Fruit fly (Drosophila melanogaster) whole organism, embryonic: ENCODE data around the gene CG43321.

Experiments used
- Antp ChIP-seq: fragments of 200-800 bp; sonication (Bioruptor generic); optimal IDR thresholded peaks from 3 replicates; lab custom pipeline; 2016; ENCODE audit warnings: missing biosample characterization, missing genetic modification characterization
- Atf6 ChIP-seq: fragments of 200-800 bp; sonication (Bioruptor generic); IDR thresholded peaks from 2 replicates; pipeline ENCODE4 v1.3.6; 2022; ENCODE audit warnings: missing biosample characterization, missing genetic modification characterization
- Bgb ChIP-seq: fragments of 200-800 bp; sonication (Bioruptor generic); IDR thresholded peaks from 2 replicates; pipeline ENCODE4 v1.3.6; 2022; ENCODE audit warnings: missing biosample characterization, missing genetic modification characterization; ENCODE audit not compliant: partially characterized antibody
- CG10462 ChIP-seq: fragments of 200-800 bp; sonication (Bioruptor generic); optimal IDR thresholded peaks from 2 replicates; lab custom pipeline; 2016; ENCODE audit warnings: missing biosample characterization, missing genetic modification characterization
- CG10565 ChIP-seq: fragments of 200-800 bp; sonication (Bioruptor generic); optimal IDR thresholded peaks from 3 replicates; lab custom pipeline; 2016; ENCODE audit warnings: missing biosample characterization, mild to moderate bottlenecking, missing genetic modification characterization
- CG10654 ChIP-seq: fragments of 200-800 bp; sonication (Bioruptor generic); optimal IDR thresholded peaks from 2 replicates; lab custom pipeline; 2016; ENCODE audit warnings: missing biosample characterization, missing genetic modification characterization
- CG11247 ChIP-seq: fragments of 200-800 bp; sonication (Bioruptor generic); IDR thresholded peaks from 2 replicates; pipeline ENCODE4 v1.3.6; 2022; ENCODE audit warnings: missing biosample characterization, missing genetic modification characterization
- CG11456 ChIP-seq: fragments of 200-800 bp; sonication (Bioruptor generic); IDR thresholded peaks from 3 replicates; pipeline ENCODE4 v1.3.6; 2022; ENCODE audit warnings: missing biosample characterization, missing genetic modification characterization
- CG11504 ChIP-seq: fragments of 200-800 bp; sonication (Bioruptor generic); optimal IDR thresholded peaks from 3 replicates; lab custom pipeline; 2019; ENCODE audit warnings: missing biosample characterization, mild to moderate bottlenecking, missing genetic modification characterization, moderate library complexity
- CG12104 ChIP-seq: fragments of 200-800 bp; sonication (Bioruptor generic); optimal IDR thresholded peaks from 3 replicates; lab custom pipeline; 2016; ENCODE audit warnings: missing biosample characterization, missing genetic modification characterization
- CG12769 ChIP-seq: fragments of 200-800 bp; sonication (Bioruptor generic); optimal IDR thresholded peaks from 2 replicates; lab custom pipeline; 2019; ENCODE audit warnings: missing biosample characterization, mild to moderate bottlenecking, missing genetic modification characterization, moderate library complexity
- CG15073 ChIP-seq: fragments of 200-800 bp; sonication (Bioruptor generic); optimal IDR thresholded peaks from 2 replicates; lab custom pipeline; 2016; ENCODE audit warnings: missing biosample characterization, missing genetic modification characterization
- CG16863 ChIP-seq: fragments of 200-800 bp; sonication (Bioruptor generic); optimal IDR thresholded peaks from 3 replicates; lab custom pipeline; 2016; ENCODE audit warnings: missing biosample characterization, missing genetic modification characterization
- CG33213 ChIP-seq: fragments of 200-800 bp; sonication (Bioruptor generic); optimal IDR thresholded peaks from 3 replicates; lab custom pipeline; 2016; ENCODE audit warnings: missing biosample characterization, missing genetic modification characterization
- CG34224 ChIP-seq: fragments of 200-800 bp; sonication (Bioruptor generic); IDR thresholded peaks from 3 replicates; pipeline ENCODE4 v1.3.6; 2022; ENCODE audit warnings: missing biosample characterization, missing genetic modification characterization; ENCODE audit not compliant: partially characterized antibody
- CG34422 ChIP-seq: fragments of 200-800 bp; sonication (Bioruptor generic); IDR thresholded peaks from 3 replicates; pipeline ENCODE4 v1.3.6; 2022; ENCODE audit warnings: missing biosample characterization, missing genetic modification characterization
- CG7987 ChIP-seq: fragments of 200-800 bp; sonication (Bioruptor generic); optimal IDR thresholded peaks from 2 replicates; lab custom pipeline; 2018; ENCODE audit warnings: missing biosample characterization, mild to moderate bottlenecking, missing genetic modification characterization, moderate library complexity
- CG9817 ChIP-seq: fragments of 200-800 bp; sonication (Bioruptor generic); optimal IDR thresholded peaks from 2 replicates; lab custom pipeline; 2018; ENCODE audit warnings: missing biosample characterization, mild to moderate bottlenecking, missing genetic modification characterization, moderate library complexity
- Dfd ChIP-seq, 2 experiments: fragments of >200 bp; optimal IDR thresholded peaks; 2 replicates each; lab custom pipeline; 2017; ENCODE audit warnings: missing biosample characterization in 2 of 2, missing genetic modification characterization in 2 of 2
- Dip2 ChIP-seq: fragments of 200-800 bp; sonication (Bioruptor generic); IDR thresholded peaks from 2 replicates; pipeline ENCODE4 v1.3.6; 2022; ENCODE audit warnings: missing biosample characterization, missing genetic modification characterization
- Dip3 ChIP-seq: fragments of 200-800 bp; sonication (Bioruptor generic); optimal IDR thresholded peaks from 3 replicates; lab custom pipeline; 2016; ENCODE audit warnings: missing biosample characterization, missing genetic modification characterization
- E2f2 ChIP-seq: fragments of 200-800 bp; sonication (Bioruptor generic); IDR thresholded peaks from 2 replicates; pipeline ENCODE4 v1.3.6; 2022; ENCODE audit warnings: missing biosample characterization, missing genetic modification characterization
- Max ChIP-seq: fragments of 200-800 bp; sonication (Bioruptor generic); optimal IDR thresholded peaks from 2 replicates; lab custom pipeline; 2016; ENCODE audit warnings: missing biosample characterization, mild to moderate bottlenecking, missing genetic modification characterization
- NC2α ChIP-seq: fragments of 200-800 bp; sonication (Bioruptor generic); optimal IDR thresholded peaks from 2 replicates; lab custom pipeline; 2016; ENCODE audit warnings: missing biosample characterization, missing genetic modification characterization
- NC2β ChIP-seq: fragments of 200-800 bp; sonication (Bioruptor generic); optimal IDR thresholded peaks from 2 replicates; lab custom pipeline; 2016; ENCODE audit warnings: missing biosample characterization, missing genetic modification characterization
- Optix ChIP-seq: fragments of 200-800 bp; sonication (Bioruptor generic); IDR thresholded peaks from 3 replicates; pipeline ENCODE4 v1.3.6; 2022; ENCODE audit warnings: missing biosample characterization, missing genetic modification characterization
- PHDP ChIP-seq: fragments of 200-800 bp; sonication (Bioruptor generic); optimal IDR thresholded peaks from 3 replicates; lab custom pipeline; 2018; ENCODE audit warnings: missing biosample characterization, mild to moderate bottlenecking, missing genetic modification characterization, moderate library complexity
- ara ChIP-seq: fragments of 200-800 bp; sonication (Bioruptor generic); IDR thresholded peaks from 2 replicates; pipeline ENCODE4 v1.3.6; 2022; ENCODE audit warnings: missing biosample characterization, missing genetic modification characterization
- br ChIP-seq: fragments of >200 bp; optimal IDR thresholded peaks from 2 replicates; lab custom pipeline; 2017
- btn ChIP-seq: fragments of 200-800 bp; sonication (Bioruptor generic); optimal IDR thresholded peaks from 2 replicates; lab custom pipeline; 2016; ENCODE audit warnings: missing biosample characterization, missing genetic modification characterization
- chif ChIP-seq, 2 experiments: fragments of 200-800 bp; sonication (Bioruptor generic); optimal IDR thresholded peaks; 3 replicates each; lab custom pipeline; 2016; ENCODE audit warnings: missing biosample characterization in 2 of 2, missing genetic modification characterization in 2 of 2
- ci ChIP-seq: fragments of 200-800 bp; sonication (Bioruptor generic); IDR thresholded peaks from 3 replicates; pipeline ENCODE4 v1.3.6; 2022; ENCODE audit warnings: missing biosample characterization, missing genetic modification characterization
- crc ChIP-seq: fragments of 200-800 bp; sonication (Bioruptor generic); optimal IDR thresholded peaks from 2 replicates; lab custom pipeline; 2016; ENCODE audit warnings: missing biosample characterization, missing genetic modification characterization
- fd3F ChIP-seq: fragments of 200-800 bp; sonication (Bioruptor generic); optimal IDR thresholded peaks from 2 replicates; lab custom pipeline; 2018; ENCODE audit warnings: missing biosample characterization, mild to moderate bottlenecking, missing genetic modification characterization, moderate library complexity
- inv ChIP-seq: fragments of 200-800 bp; sonication (Bioruptor generic); IDR thresholded peaks from 2 replicates; pipeline ENCODE4 v1.3.6; 2022; ENCODE audit warnings: missing biosample characterization, missing genetic modification characterization; ENCODE audit not compliant: partially characterized antibody
- jumu ChIP-seq: fragments of 200-800 bp; sonication (Bioruptor generic); optimal IDR thresholded peaks from 3 replicates; lab custom pipeline; 2016; ENCODE audit warnings: missing biosample characterization, missing genetic modification characterization
- kay ChIP-seq: fragments of 200-800 bp; sonication (Bioruptor generic); optimal IDR thresholded peaks from 2 replicates; lab custom pipeline; 2016; ENCODE audit warnings: missing biosample characterization, missing genetic modification characterization
- klu ChIP-seq: fragments of 200-800 bp; sonication (Bioruptor generic); IDR thresholded peaks from 2 replicates; pipeline ENCODE4 v1.3.6; 2022; ENCODE audit warnings: missing biosample characterization, missing genetic modification characterization
- knrl ChIP-seq: fragments of 200-800 bp; sonication (Bioruptor generic); IDR thresholded peaks from 3 replicates; pipeline ENCODE4 v1.3.6; 2022; ENCODE audit warnings: missing biosample characterization, missing genetic modification characterization; ENCODE audit not compliant: partially characterized antibody
- lov ChIP-seq, 2 experiments: fragments of 200-800 bp in 1 of 2; fragments of >200 bp in 1 of 2; sonication (Bioruptor generic) in 1 of 2; IDR thresholded peaks in 1 of 2; optimal IDR thresholded peaks in 1 of 2; 2 replicates in 1 of 2; 3 replicates in 1 of 2; pipeline versions ENCODE4 v1.3.6 to Lab custom; 2017 to 2022; ENCODE audit warnings: missing biosample characterization in 1 of 2, missing genetic modification characterization in 1 of 2
- oc ChIP-seq: fragments of 200-800 bp; sonication (Bioruptor generic); optimal IDR thresholded peaks from 2 replicates; lab custom pipeline; 2018; ENCODE audit warnings: missing biosample characterization, mild to moderate bottlenecking, missing genetic modification characterization, moderate library complexity
- rib ChIP-seq: fragments of 200-800 bp; sonication (Bioruptor generic); IDR thresholded peaks from 2 replicates; pipeline ENCODE4 v1.3.6; 2022; ENCODE audit warnings: missing biosample characterization, missing genetic modification characterization
- scrt ChIP-seq: fragments of 200-800 bp; sonication (Bioruptor generic); optimal IDR thresholded peaks from 2 replicates; lab custom pipeline; 2018; ENCODE audit warnings: missing biosample characterization, mild to moderate bottlenecking, missing genetic modification characterization, moderate library complexity
- stc ChIP-seq: fragments of 200-800 bp; sonication (Bioruptor generic); IDR thresholded peaks from 2 replicates; pipeline ENCODE4 v1.3.6; 2022; ENCODE audit warnings: missing biosample characterization, missing genetic modification characterization
- tgo ChIP-seq: fragments of 200-800 bp; sonication (Bioruptor generic); IDR thresholded peaks from 3 replicates; pipeline ENCODE4 v1.3.6; 2022; ENCODE audit warnings: missing biosample characterization, missing genetic modification characterization
- vnd ChIP-seq: fragments of 200-800 bp; sonication (Bioruptor generic); IDR thresholded peaks from 3 replicates; pipeline ENCODE4 v1.3.6; 2022; ENCODE audit warnings: missing biosample characterization, missing genetic modification characterization; ENCODE audit not compliant: partially characterized antibody
- vvl ChIP-seq: fragments of 200-800 bp; sonication (Bioruptor generic); IDR thresholded peaks from 2 replicates; pipeline ENCODE4 v1.3.6; 2022; ENCODE audit warnings: missing biosample characterization, missing genetic modification characterization
- wek ChIP-seq: fragments of 200-800 bp; sonication (Bioruptor generic); optimal IDR thresholded peaks from 3 replicates; lab custom pipeline; 2018; ENCODE audit warnings: missing biosample characterization, mild to moderate bottlenecking, missing genetic modification characterization, moderate library complexity
- yki ChIP-seq: fragments of >200 bp; optimal IDR thresholded peaks from 3 replicates; lab custom pipeline; 2018

The CG43321 gene

DNA sequence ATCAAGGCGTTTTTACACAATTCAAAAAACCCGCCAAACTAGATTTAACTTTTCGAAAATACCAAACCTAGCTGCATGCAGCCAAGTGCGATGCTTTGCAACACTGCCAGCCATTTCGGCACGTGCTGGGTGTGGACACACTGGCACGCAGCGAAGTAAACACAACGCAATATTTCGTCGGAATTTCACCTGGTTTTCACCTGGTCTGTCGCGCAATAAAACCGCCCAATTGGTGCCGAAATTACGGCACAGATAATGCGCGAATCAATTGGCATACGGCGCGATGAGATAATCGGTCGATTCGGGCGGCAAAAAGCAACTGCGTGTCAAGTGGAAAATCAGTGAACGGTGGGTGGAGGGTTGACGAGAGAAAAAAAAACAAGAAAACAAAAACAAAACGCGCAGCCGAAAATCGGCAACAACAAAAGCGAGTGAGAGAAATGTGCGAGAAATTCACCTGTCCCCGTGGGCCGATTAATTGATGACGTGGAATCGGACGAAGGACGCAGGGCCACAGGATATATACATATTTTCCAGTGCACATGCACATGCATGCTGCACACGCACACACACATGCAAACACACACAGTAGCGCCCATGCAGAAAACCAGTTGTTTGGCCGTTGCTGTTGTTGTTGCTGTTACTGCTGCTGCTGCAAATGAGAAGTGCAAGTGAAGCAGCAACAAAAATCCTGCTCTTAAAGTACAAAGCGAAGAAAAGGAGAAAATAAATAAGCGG, 44.3 kb downstream of the CG43321 start, which contains the start of gene Mnn1 (continued):
- TF ChIP-seq jumu (GFP tag; lab: Kevin White, UChicago) = peak; percentile 32
- no peak for TF ChIP-seq scrt (GFP tag; lab: Kevin White, UChicago)
- no peak for TF ChIP-seq PHDP
- TF ChIP-seq CG15073 (GFP tag; lab: Kevin White, UChicago) = no peak
- TF ChIP-seq inv = no peak
- no peak for TF ChIP-seq CG10565 (GFP tag; lab: Kevin White, UChicago)
- peak; percentile 98 for TF ChIP-seq E2f2 (GFP tag; lab: Robert Waterston, UW)
- TF ChIP-seq CG10462 (GFP tag; lab: Kevin White, UChicago) = no peak
- TF ChIP-seq CG11247 (GFP tag; lab: Robert Waterston, UW) = 0 out of 2 replicates have a peak, but pooled peaks have one; percentile 5
- no peak for TF ChIP-seq Optix (GFP tag; lab: Robert Waterston, UW)
- no peak for TF ChIP-seq crc (GFP tag; lab: Kevin White, UChicago)
- no peak for TF ChIP-seq CG9817 (tag; lab: Kevin White, UChicago)
- TF ChIP-seq CG16863 (GFP tag; lab: Kevin White, UChicago) = no peak
- TF ChIP-seq chif (GFP tag; optimal IDR thresholded peaks at IDR 0.05; lab: Kevin White, UChicago) = peak; percentile 17 to 34
- peak; percentile 25; the same call in 1 of the 2 replicates for TF ChIP-seq klu (GFP tag; lab: Robert Waterston, UW)
- TF ChIP-seq CG11504 = peak; percentile 91
- peak; percentile 66 for TF ChIP-seq CG33213 (GFP tag; lab: Kevin White, UChicago)
- TF ChIP-seq oc = no peak
- TF ChIP-seq CG7987 (GFP tag; lab: Kevin White, UChicago) = peak; percentile 79
- no peak for TF ChIP-seq lov (optimal IDR thresholded peaks at IDR 0.05; lab: Kevin White, UChicago)
- TF ChIP-seq lov (GFP tag; IDR thresholded peaks at IDR 0.05; lab: Robert Waterston, UW) = 0 out of 3 replicates have a peak, but pooled peaks have one; percentile 31
- peak; percentile 30 for TF ChIP-seq NC2β
- peak; percentile 40 for TF ChIP-seq Dip3 (GFP tag; lab: Kevin White, UChicago)
- no peak for TF ChIP-seq tgo (GFP tag; lab: Robert Waterston, UW)
- peak; percentile 56; the same call in 1 of the 2 replicates for TF ChIP-seq Bgb
- no peak for TF ChIP-seq CG12104 (GFP tag; lab: Kevin White, UChicago)
- peak; percentile 31; the same call in 1 of the 2 replicates for TF ChIP-seq vvl (GFP tag; lab: Robert Waterston, UW)
- no peak for TF ChIP-seq wek (GFP tag; lab: Kevin White, UChicago)
- 0 out of 3 replicates have a peak, but pooled peaks have one; percentile 26 for TF ChIP-seq CG34224 (GFP tag; lab: Robert Waterston, UW)
- no peak for TF ChIP-seq yki (lab: Kevin White, UChicago)
- no peak for TF ChIP-seq CG10654
- TF ChIP-seq Antp = peak; percentile 43
- TF ChIP-seq kay (GFP tag; lab: Kevin White, UChicago) = no peak
- peak; percentile 93 for TF ChIP-seq Max (GFP tag; lab: Kevin White, UChicago)
- TF ChIP-seq br (lab: Kevin White, UChicago) = no peak
- no peak for TF ChIP-seq stc (GFP tag; lab: Robert Waterston, UW)
- peak; percentile 71; the same call in 2 of the 3 replicates for TF ChIP-seq ci
- no peak for TF ChIP-seq Dfd (GFP tag; optimal IDR thresholded peaks at IDR 0.05; lab: Kevin White, UChicago)
- no peak for TF ChIP-seq CG12769
- TF ChIP-seq CG34422 (GFP tag; lab: Robert Waterston, UW) = peak; percentile 87; the same call in 2 of the 3 replicates
- 0 out of 3 replicates have a peak, but pooled peaks have one; percentile 41 for TF ChIP-seq CG11456 (GFP tag; lab: Robert Waterston, UW)
- peak; percentile 39 for TF ChIP-seq NC2α (GFP tag; lab: Kevin White, UChicago)
- no peak for TF ChIP-seq vnd (GFP tag; lab: Robert Waterston, UW)
- TF ChIP-seq knrl = peak; percentile 31; the same call in 1 of the 3 replicates
- TF ChIP-seq ara (GFP tag; lab: Robert Waterston, UW) = no peak
- peak; percentile 6 for TF ChIP-seq btn (GFP tag; lab: Kevin White, UChicago)
- TF ChIP-seq Atf6 (GFP tag; lab: Robert Waterston, UW) = 0 out of 2 replicates have a peak, but pooled peaks have one; percentile 38
- TF ChIP-seq fd3F (GFP tag; lab: Kevin White, UChicago) = no peak
- TF ChIP-seq Dip2 (GFP tag; lab: Robert Waterston, UW) = no peak
- TF ChIP-seq rib (GFP tag; lab: Robert Waterston, UW) = peak; percentile 40; the same call in 1 of the 2 replicates
